Fruit fly (Drosophila melanogaster): ENCODE measurements around the gene CG14341.
A peak's percentile ranks its signal among the peaks of the same experiment; 100 is the strongest.

The CG14341 gene

DNA sequence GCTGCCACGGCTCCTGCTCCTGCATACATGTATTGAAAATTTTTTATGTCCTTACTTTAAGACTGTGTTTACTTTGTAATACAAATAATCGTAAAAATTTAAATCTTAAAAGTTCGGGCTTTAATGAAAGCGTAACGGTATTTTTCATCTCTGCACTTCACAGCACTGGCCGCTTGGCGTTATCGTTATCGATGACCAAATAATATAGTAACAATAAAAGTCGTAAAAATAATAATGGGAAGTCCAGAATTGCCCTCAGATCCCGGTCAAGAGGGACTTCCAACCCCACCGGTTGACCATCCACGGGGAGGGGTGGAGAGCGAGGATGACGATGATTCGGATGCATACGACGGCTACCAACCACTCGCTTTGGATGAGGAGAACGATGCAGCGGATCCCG is at the start of gene CG14341:
CG14341 (plus strand) TSS at position 181 of the 400 bp plus-strand sequence.
- TF ChIP-seq CG11294 (GFP tag; IDR thresholded peaks at IDR 0.05) (no peak), esn (GFP tag; optimal IDR thresholded peaks at IDR 0.05) (peak; percentile 26), svp (GFP tag) (peak; percentile 66)

DNA sequence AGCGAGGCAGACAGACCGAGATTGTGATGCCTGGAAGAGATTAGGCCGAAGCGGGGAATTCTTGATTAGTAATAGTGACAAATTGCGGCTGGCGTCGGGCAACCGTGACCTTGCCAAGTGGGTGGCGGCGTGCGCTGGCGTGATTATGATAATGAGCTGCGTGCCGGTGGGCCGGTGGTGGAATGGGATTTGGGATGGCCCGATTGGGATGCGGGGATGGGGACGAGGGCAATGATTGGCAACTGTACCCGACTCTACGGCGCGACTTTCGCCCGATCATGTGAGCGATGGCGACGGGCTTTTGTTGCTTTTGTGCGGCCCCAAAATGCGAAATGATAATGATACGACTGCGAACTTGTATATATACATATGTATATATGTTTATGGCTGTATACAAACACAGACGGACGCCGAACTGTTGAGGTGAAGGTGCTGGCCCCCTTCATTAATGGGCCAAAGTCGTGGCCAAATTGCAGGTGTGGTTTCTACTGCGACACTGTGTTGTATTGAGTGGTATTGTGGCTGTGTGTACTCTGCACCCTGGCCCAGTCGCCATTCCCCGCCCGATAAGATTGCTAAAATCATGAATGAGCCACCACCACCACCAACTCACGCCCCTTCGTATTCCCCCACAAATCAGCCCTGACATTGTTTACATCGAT is 49.5 kb upstream of the CG14341 start:
- TF ChIP-seq pdm3 (GFP tag; optimal IDR thresholded peaks at IDR 0.05): no peak
- peak; percentile 60 for TF ChIP-seq vri (GFP tag; optimal IDR thresholded peaks at IDR 0.05)
- no peak for TF ChIP-seq Gug (GFP tag; IDR thresholded peaks at IDR 0.05)
- peak; percentile 5 for TF ChIP-seq esn (GFP tag; optimal IDR thresholded peaks at IDR 0.05)
- peak; percentile 73 for TF ChIP-seq Eip93F (GFP tag; optimal IDR thresholded peaks at IDR 0.05)
- no peak for TF ChIP-seq Hr4 (GFP tag; optimal IDR thresholded peaks at IDR 0.05)
- peak; percentile 26 for TF ChIP-seq Sox14 (GFP tag; optimal IDR thresholded peaks at IDR 0.05)
- no peak for TF ChIP-seq lz (GFP tag; optimal IDR thresholded peaks at IDR 0.05)
- TF ChIP-seq CG3919 (GFP tag; optimal IDR thresholded peaks at IDR 0.05): peak; percentile 5
- TF ChIP-seq achi (GFP tag; optimal IDR thresholded peaks at IDR 0.05): no peak
- no peak for TF ChIP-seq CG3032 (tag; optimal IDR thresholded peaks at IDR 0.05)
- TF ChIP-seq acj6 (GFP tag; optimal IDR thresholded peaks at IDR 0.05): no peak
- TF ChIP-seq Hr39 (GFP tag; optimal IDR thresholded peaks at IDR 0.05): no peak
- TF ChIP-seq CG8319 (GFP tag; optimal IDR thresholded peaks at IDR 0.05): no peak
- peak; percentile 28 for TF ChIP-seq CG16779 (tag; optimal IDR thresholded peaks at IDR 0.05)
- TF ChIP-seq CG4318 (GFP tag; optimal IDR thresholded peaks at IDR 0.05): no peak
- TF ChIP-seq Eip75B (GFP tag; optimal IDR thresholded peaks at IDR 0.05): peak; percentile 13
- no peak for TF ChIP-seq Smox (GFP tag; optimal IDR thresholded peaks at IDR 0.05)
- TF ChIP-seq CG8119 (GFP tag; IDR thresholded peaks at IDR 0.05): no peak
- no peak for TF ChIP-seq salr (GFP tag; optimal IDR thresholded peaks at IDR 0.05)
- TF ChIP-seq CG7368 (GFP tag; optimal IDR thresholded peaks at IDR 0.05): no peak
- TF ChIP-seq CG31627 (GFP tag; optimal IDR thresholded peaks at IDR 0.05): no peak
- peak; percentile 20 for TF ChIP-seq Sox102F (GFP tag; optimal IDR thresholded peaks at IDR 0.05)
- no peak for TF ChIP-seq Sox15 (GFP tag; optimal IDR thresholded peaks at IDR 0.05)
- TF ChIP-seq dac (GFP tag; optimal IDR thresholded peaks at IDR 0.05): no peak
- TF ChIP-seq CG6163 (GFP tag; IDR thresholded peaks at IDR 0.05): no peak
- peak; percentile 43 for TF ChIP-seq CG6854 (GFP tag; optimal IDR thresholded peaks at IDR 0.05)
- TF ChIP-seq CG6808 (GFP tag; optimal IDR thresholded peaks at IDR 0.05): no peak
- no peak for TF ChIP-seq fd85E (GFP tag; optimal IDR thresholded peaks at IDR 0.05)
- TF ChIP-seq OdsH (GFP tag; optimal IDR thresholded peaks at IDR 0.05): no peak
- TF ChIP-seq svp (GFP tag): peak; percentile 95
- no peak for TF ChIP-seq CG15336 (GFP tag; IDR thresholded peaks at IDR 0.05)
- TF ChIP-seq ss (GFP tag; optimal IDR thresholded peaks at IDR 0.05): peak in 1 of 2 experiments; percentile 16
- TF ChIP-seq topi (GFP tag; optimal IDR thresholded peaks at IDR 0.05): peak; percentile 3
- TF ChIP-seq Lpt (GFP tag; optimal IDR thresholded peaks at IDR 0.05): no peak
- TF ChIP-seq CG11902 (GFP tag; optimal IDR thresholded peaks at IDR 0.05): no peak
- no peak for TF ChIP-seq CG10631 (GFP tag; optimal IDR thresholded peaks at IDR 0.05)
- no peak for TF ChIP-seq CG6276 (GFP tag; optimal IDR thresholded peaks at IDR 0.05)
- TF ChIP-seq CG9139 (GFP tag; optimal IDR thresholded peaks at IDR 0.05): no peak
- TF ChIP-seq Met (GFP tag; optimal IDR thresholded peaks at IDR 0.05): peak; percentile 31
- TF ChIP-seq Eip78C (GFP tag): peak; percentile 80
- peak; percentile 20 for TF ChIP-seq fkh (GFP tag; optimal IDR thresholded peaks at IDR 0.05)
- TF ChIP-seq CG6792 (GFP tag; optimal IDR thresholded peaks at IDR 0.05): no peak
- TF ChIP-seq CG11294 (GFP tag; IDR thresholded peaks at IDR 0.05): no peak
